Worm (Caenorhabditis elegans): Measurements from ENCODE around the gene srj-10.

DNA sequence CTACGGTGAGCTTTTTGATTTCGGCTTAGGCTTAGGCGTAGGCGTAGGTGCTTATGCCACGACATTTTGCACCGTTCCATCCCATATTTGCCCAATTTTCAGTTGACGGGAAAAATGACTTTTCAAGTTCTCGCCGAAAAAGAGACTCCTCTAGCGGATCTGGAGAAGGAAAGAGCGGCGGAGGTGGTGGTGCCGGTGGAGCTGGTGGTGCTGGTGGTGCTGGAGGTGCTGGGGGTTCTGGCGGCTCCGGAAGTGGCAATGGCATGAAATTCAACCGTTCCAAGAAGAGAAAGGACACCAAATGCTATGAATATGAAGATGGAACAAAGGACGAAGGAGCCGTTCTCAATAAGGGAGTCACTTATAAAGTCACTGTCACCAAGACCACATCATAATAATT is 26.7 kb downstream of the srj-10 start:
- TF ChIP-seq him-1 (tag; optimal IDR thresholded peaks at IDR 0.05) (no peak), W03F9.2 (tag; optimal IDR thresholded peaks at IDR 0.05) (no peak)

Measured in whole organism, L4/young adult.